Worm (Caenorhabditis elegans): ENCODE results near the gene F47G3.3.

- TF ChIP-seq ama-1 (optimal IDR thresholded peaks at IDR 0.05) (no peak), R02D3.7 (tag; optimal IDR thresholded peaks at IDR 0.05) (no peak), hmg-1.1 (GFP tag; IDR thresholded peaks at IDR 0.05) (no peak), unc-39 (tag; optimal IDR thresholded peaks at IDR 0.05) (no peak), nhr-6 (tag; optimal IDR thresholded peaks at IDR 0.05) (no peak), unc-62 (GFP tag; optimal IDR thresholded peaks at IDR 0.05 in 1 of 2) (no peak), unc-62 (tag; optimal IDR thresholded peaks at IDR 0.05) (no peak), lin-13 (GFP tag; optimal IDR thresholded peaks at IDR 0.05) (no peak), egl-27 (tag; optimal IDR thresholded peaks at IDR 0.05) (no peak), sdz-12 (GFP tag; optimal IDR thresholded peaks at IDR 0.05) (no peak), madf-9 (GFP tag; conservative IDR thresholded peaks at IDR 0.05) (no peak), egl-43 (GFP tag; IDR thresholded peaks at IDR 0.05) (no peak), nhr-76 (tag; optimal IDR thresholded peaks at IDR 0.05) (no peak), lsy-2 (tag; optimal IDR thresholded peaks at IDR 0.05) (no peak)
Measured at ce11 chrX:2380818-2381217, 5.0 kb downstream of the F47G3.3 start.
